Fruit fly (Drosophila melanogaster): ENCODE results near the gene ush.

The ush gene

dm6 chr2L:427338-428234 lies 48.4 kb upstream of the ush start (continued):
- TF ChIP-seq fd102C (GFP tag; optimal IDR thresholded peaks at IDR 0.05) (no peak), pan (optimal IDR thresholded peaks at IDR 0.05) (no peak), pan (GFP tag; optimal IDR thresholded peaks at IDR 0.05 in 1 of 2, IDR thresholded peaks at IDR 0.05 in 1 of 2) (no peak), CG10267 (tag; optimal IDR thresholded peaks at IDR 0.05) (peak; percentile 3), CG13123 (GFP tag; optimal IDR thresholded peaks at IDR 0.05) (no peak), CG17359 (tag; optimal IDR thresholded peaks at IDR 0.05) (no peak), al (GFP tag; IDR thresholded peaks at IDR 0.05) (no peak), mirr (GFP tag; optimal IDR thresholded peaks at IDR 0.05) (no peak), pfk (GFP tag; optimal IDR thresholded peaks at IDR 0.05) (no peak), hkb (optimal IDR thresholded peaks at IDR 0.05) (no peak), hkb (GFP tag; IDR thresholded peaks at IDR 0.05) (no peak), sug (tag; optimal IDR thresholded peaks at IDR 0.05) (no peak), Xrp1 (GFP tag; IDR thresholded peaks at IDR 0.05) (peak; percentile 71), CG5180 (GFP tag; optimal IDR thresholded peaks at IDR 0.05) (no peak), ewg (GFP tag; optimal IDR thresholded peaks at IDR 0.05) (peak; percentile 20), CG4282 (GFP tag; optimal IDR thresholded peaks at IDR 0.05) (no peak), CG18262 (tag; optimal IDR thresholded peaks at IDR 0.05) (peak; percentile 22), CG9727 (GFP tag; optimal IDR thresholded peaks at IDR 0.05) (peak; percentile 21), ase (GFP tag; IDR thresholded peaks at IDR 0.05) (no peak), chif (GFP tag; optimal IDR thresholded peaks at IDR 0.05) (peak; percentile 23 to 28), Atf3 (GFP tag; optimal IDR thresholded peaks at IDR 0.05) (no peak), pzg (GFP tag; optimal IDR thresholded peaks at IDR 0.05) (no peak), usp (GFP tag; optimal IDR thresholded peaks at IDR 0.05) (no peak), unpg (GFP tag; optimal IDR thresholded peaks at IDR 0.05) (no peak), CG17802 (tag; optimal IDR thresholded peaks at IDR 0.05) (no peak), cato (GFP tag; optimal IDR thresholded peaks at IDR 0.05; ENCODE audit: borderline replicate concordance) (no peak), Poxn (GFP tag; IDR thresholded peaks at IDR 0.05) (no peak), PHDP (tag; optimal IDR thresholded peaks at IDR 0.05) (no peak), CG8478 (optimal IDR thresholded peaks at IDR 0.05) (no peak), Dref (GFP tag; IDR thresholded peaks at IDR 0.05) (no peak), zen (tag; optimal IDR thresholded peaks at IDR 0.05) (no peak), Elba2 (GFP tag; optimal IDR thresholded peaks at IDR 0.05) (no peak), CG10959 (GFP tag; IDR thresholded peaks at IDR 0.05) (no peak), psq (GFP tag; optimal IDR thresholded peaks at IDR 0.05) (no peak), chm (GFP tag; IDR thresholded peaks at IDR 0.05) (peak; percentile 24; the same call in 1 of the 2 replicates), en (GFP tag; optimal IDR thresholded peaks at IDR 0.05) (no peak), CG14860 (GFP tag; IDR thresholded peaks at IDR 0.05; ENCODE audit: partially characterized antibody) (no peak), gcm2 (GFP tag; optimal IDR thresholded peaks at IDR 0.05) (no peak), Nf-YA (GFP tag; IDR thresholded peaks at IDR 0.05) (no peak), sisA (GFP tag; IDR thresholded peaks at IDR 0.05) (peak; percentile 35), CG32772 (GFP tag; IDR thresholded peaks at IDR 0.05) (no peak), CG11456 (GFP tag; IDR thresholded peaks at IDR 0.05) (no peak), CG5953 (GFP tag; IDR thresholded peaks at IDR 0.05) (no peak), TFAM (GFP tag; optimal IDR thresholded peaks at IDR 0.05) (no peak), wek (GFP tag; optimal IDR thresholded peaks at IDR 0.05) (no peak), wor (GFP tag; IDR thresholded peaks at IDR 0.05) (no peak), YL-1 (GFP tag; optimal IDR thresholded peaks at IDR 0.05) (no peak), crc (GFP tag; optimal IDR thresholded peaks at IDR 0.05) (no peak), cg (GFP tag; optimal IDR thresholded peaks at IDR 0.05) (no peak), sob (GFP tag; IDR thresholded peaks at IDR 0.05) (no peak), sens-2 (GFP tag; IDR thresholded peaks at IDR 0.05) (no peak)

Measured in whole organism, embryonic.